Fruit fly (Drosophila melanogaster) S2 (cell line): ENCODE measurements around the gene nonA.

Experiments used
- CG8478 ChIP-seq: fragments of >200 bp; optimal IDR thresholded peaks from 2 replicates; lab custom pipeline; 2018
- CTCF ChIP-seq, 2 experiments: fragments of >200 bp; optimal IDR thresholded peaks; 2 replicates each; lab custom pipeline; 2018

DNA sequence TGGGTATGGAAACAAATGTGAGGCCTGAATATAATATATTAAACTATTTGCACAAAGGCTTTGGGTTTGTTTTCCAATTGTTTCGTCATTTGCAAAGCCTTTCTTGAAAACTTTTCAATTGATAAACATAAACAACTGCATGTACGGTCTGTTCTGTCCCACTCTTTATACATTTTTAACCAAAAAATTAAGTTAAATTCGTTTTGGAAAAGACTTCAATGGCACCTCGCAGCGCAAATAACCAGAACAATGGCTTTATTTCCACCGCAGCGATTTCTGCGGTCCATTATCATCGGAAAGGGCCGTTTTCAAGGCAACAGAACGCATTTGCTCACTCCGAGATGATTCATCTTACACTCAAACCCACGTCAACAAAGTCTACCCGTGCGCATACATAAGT is 59.5 kb downstream of the nonA start:
- TF ChIP-seq CG8478 (lab: Kevin White, UChicago) (no peak), CTCF (optimal IDR thresholded peaks at IDR 0.05; lab: Kevin White, UChicago) (no peak)
